Worm (Caenorhabditis elegans) whole organism, L4 larva: ENCODE data around the gene zfp-1.

Experiments
- ZK546.5 ChIP-seq, 2 experiments: sonication (generic microtip); optimal IDR thresholded peaks; 2 replicates each; lab custom pipeline; 2017; ENCODE audit warnings: missing biosample characterization in 2 of 2, missing genetic modification characterization in 2 of 2
- arid-1 ChIP-seq: fragments of 200-800 bp; sonication (Bioruptor generic); conservative IDR thresholded peaks from 2 replicates; pipeline ENCODE4 v1.3.6; 2022; ENCODE audit warnings: missing genetic modification reagents, missing genetic modification characterization, missing compliant biosample characterization
- attf-4 ChIP-seq: sonication (generic microtip); optimal IDR thresholded peaks from 3 replicates; lab custom pipeline; 2017; ENCODE audit warnings: missing biosample characterization, missing genetic modification characterization
- ceh-32 ChIP-seq: sonication (generic microtip); optimal IDR thresholded peaks from 2 replicates; lab custom pipeline; 2016; ENCODE audit warnings: mild to moderate bottlenecking, missing genetic modification characterization, missing compliant biosample characterization; ENCODE audit not compliant: poor library complexity
- ces-1 ChIP-seq: fragments of 150-350 bp; sonication (generic microtip); optimal IDR thresholded peaks from 4 replicates; lab custom pipeline; 2014; ENCODE audit warnings: missing biosample characterization, missing genetic modification reagents, missing genetic modification characterization
- daf-12 ChIP-seq: fragments of 150-350 bp; optimal IDR thresholded peaks from 2 replicates; lab custom pipeline; 2014; ENCODE audit warnings: missing biosample characterization, missing genetic modification reagents, missing genetic modification characterization
- dmd-8 ChIP-seq: fragments of 200-800 bp; sonication (Bioruptor generic); IDR thresholded peaks from 2 replicates; pipeline ENCODE4 v1.3.6; 2022; ENCODE audit warnings: missing genetic modification characterization, missing compliant biosample characterization
- fkh-10 ChIP-seq: fragments of 150-350 bp; optimal IDR thresholded peaks from 2 replicates; lab custom pipeline; 2014; ENCODE audit warnings: missing biosample characterization, missing genetic modification reagents, missing genetic modification characterization
- lin-13 ChIP-seq: fragments of 150-350 bp; optimal IDR thresholded peaks from 2 replicates; lab custom pipeline; 2014; ENCODE audit warnings: missing biosample characterization, missing genetic modification reagents, missing genetic modification characterization
- nhr-11 ChIP-seq: fragments of 150-350 bp; optimal IDR thresholded peaks from 2 replicates; lab custom pipeline; 2014; ENCODE audit warnings: missing biosample characterization, missing genetic modification characterization
- nhr-237 ChIP-seq: sonication (generic microtip); optimal IDR thresholded peaks from 2 replicates; lab custom pipeline; 2017; ENCODE audit warnings: missing biosample characterization, missing genetic modification characterization
- nhr-77 ChIP-seq: fragments of 150-350 bp; optimal IDR thresholded peaks from 2 replicates; lab custom pipeline; 2014; ENCODE audit warnings: missing biosample characterization, missing genetic modification characterization
- pqm-1 ChIP-seq: sonication (generic microtip); optimal IDR thresholded peaks from 2 replicates; lab custom pipeline; 2017; ENCODE audit warnings: missing biosample characterization, missing genetic modification characterization
- spr-3 ChIP-seq: fragments of 200-800 bp; sonication (Bioruptor generic); optimal IDR thresholded peaks from 2 replicates; lab custom pipeline; 2018; ENCODE audit warnings: mild to moderate bottlenecking, missing genetic modification characterization, missing compliant biosample characterization

DNA sequence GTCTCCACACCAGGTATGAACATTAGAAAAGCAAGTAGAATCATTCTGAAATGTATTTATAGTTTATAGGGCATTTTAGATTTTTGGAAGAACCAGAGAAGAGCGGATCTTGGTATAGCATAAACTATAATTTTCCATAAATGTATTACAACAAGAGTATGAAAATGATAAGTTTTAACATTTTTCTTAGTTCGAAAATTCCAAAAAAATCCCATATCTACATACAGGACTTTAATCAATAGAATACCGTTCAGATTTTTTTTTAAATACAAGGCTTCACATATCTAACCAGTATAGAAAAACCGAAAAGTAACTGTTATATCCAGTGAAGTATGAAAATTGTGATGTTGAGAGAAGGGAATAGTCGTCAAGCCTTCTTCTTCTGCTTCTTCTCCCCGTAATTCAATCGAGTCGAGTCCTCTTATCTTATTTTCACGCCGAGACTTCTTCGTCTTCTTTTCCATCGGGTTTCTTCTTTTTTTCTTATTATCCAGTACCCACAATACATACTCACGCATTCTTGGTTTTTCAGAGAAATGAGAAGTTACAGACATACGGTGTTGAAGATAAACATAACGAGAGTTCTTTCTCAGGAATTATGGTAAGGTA lies 47.4 kb upstream of the zfp-1 start, which contains the start of gene ZK370.6:
- TF ChIP-seq nhr-77 (tag; lab: Kevin White, UChicago) (no peak), arid-1 (GFP tag; lab: Robert Waterston, UW) (no peak), pqm-1 (tag; lab: Kevin White, UChicago) (no peak), ces-1 (GFP tag; lab: Kevin White, UChicago) (no peak), lin-13 (no peak), ceh-32 (no peak), dmd-8 (GFP tag; lab: Robert Waterston, UW) (no peak), nhr-11 (tag; lab: Kevin White, UChicago) (no peak), ZK546.5 (tag; optimal IDR thresholded peaks at IDR 0.05; lab: Kevin White, UChicago) (no peak), attf-4 (no peak), daf-12 (tag; lab: Kevin White, UChicago) (no peak), spr-3 (GFP tag; lab: Kevin White, UChicago) (no peak), fkh-10 (peak; percentile 45), nhr-237 (tag; lab: Kevin White, UChicago) (no peak)
